Fruit fly (Drosophila melanogaster) whole organism, prepupa: ENCODE results near the gene CG14070.

ENCODE experiments used
- CG10631 ChIP-seq: fragments of 200-800 bp; sonication (Bioruptor generic); optimal IDR thresholded peaks from 2 replicates; lab custom pipeline; 2016; ENCODE audit warnings: missing biosample characterization, missing genetic modification characterization
- CG11294 ChIP-seq: fragments of 200-800 bp; sonication (Bioruptor generic); IDR thresholded peaks from 2 replicates; pipeline ENCODE4 v1.3.6; 2022; ENCODE audit warnings: missing biosample characterization, missing genetic modification characterization
- CG11902 ChIP-seq: fragments of 200-800 bp; sonication (Bioruptor generic); optimal IDR thresholded peaks from 3 replicates; lab custom pipeline; 2016; ENCODE audit warnings: missing biosample characterization, missing genetic modification characterization
- CG15336 ChIP-seq: fragments of 200-800 bp; sonication (Bioruptor generic); IDR thresholded peaks from 2 replicates; pipeline ENCODE4 v1.3.6; 2022; ENCODE audit warnings: missing biosample characterization, missing genetic modification characterization
- CG1621 ChIP-seq: fragments of 200-800 bp; sonication (Bioruptor generic); optimal IDR thresholded peaks from 3 replicates; lab custom pipeline; 2018; ENCODE audit warnings: missing biosample characterization, mild to moderate bottlenecking, missing genetic modification characterization
- CG3032 ChIP-seq: fragments of 200-800 bp; optimal IDR thresholded peaks from 2 replicates; lab custom pipeline; 2019; ENCODE audit warnings: missing biosample characterization, mild to moderate bottlenecking, missing genetic modification characterization, moderate library complexity
- CG31627 ChIP-seq: fragments of 200-800 bp; sonication (Bioruptor generic); optimal IDR thresholded peaks from 3 replicates; lab custom pipeline; 2016; ENCODE audit warnings: missing biosample characterization, missing genetic modification characterization
- CG34406 ChIP-seq: fragments of 200-800 bp; sonication (Bioruptor generic); optimal IDR thresholded peaks from 3 replicates; lab custom pipeline; 2016; ENCODE audit warnings: missing biosample characterization, missing genetic modification characterization
- CG3919 ChIP-seq: fragments of 200-800 bp; sonication (Bioruptor generic); optimal IDR thresholded peaks from 3 replicates; lab custom pipeline; 2016; ENCODE audit warnings: missing biosample characterization, missing genetic modification characterization
- CG6163 ChIP-seq: fragments of 200-800 bp; sonication (Bioruptor generic); IDR thresholded peaks from 3 replicates; pipeline ENCODE4 v1.3.6; 2022; ENCODE audit warnings: missing biosample characterization, missing genetic modification characterization
- CG6276 ChIP-seq: fragments of 200-800 bp; sonication (Bioruptor generic); optimal IDR thresholded peaks from 2 replicates; lab custom pipeline; 2017; ENCODE audit warnings: missing biosample characterization, mild to moderate bottlenecking, missing genetic modification characterization
- CG6792 ChIP-seq: fragments of 200-800 bp; sonication (Bioruptor generic); optimal IDR thresholded peaks from 3 replicates; lab custom pipeline; 2016; ENCODE audit warnings: missing biosample characterization, missing genetic modification characterization
- CG6808 ChIP-seq: fragments of 200-800 bp; sonication (Bioruptor generic); optimal IDR thresholded peaks from 3 replicates; lab custom pipeline; 2017; ENCODE audit warnings: missing biosample characterization, missing genetic modification characterization, mild to moderate bottlenecking, moderate library complexity, missing genetic modification reagents
- CG6854 ChIP-seq: fragments of 200-800 bp; sonication (Bioruptor generic); optimal IDR thresholded peaks from 2 replicates; lab custom pipeline; 2017; ENCODE audit warnings: missing biosample characterization, mild to moderate bottlenecking, missing genetic modification characterization
- CG7368 ChIP-seq: fragments of 200-800 bp; sonication (Bioruptor generic); optimal IDR thresholded peaks from 3 replicates; lab custom pipeline; 2016; ENCODE audit warnings: missing biosample characterization, missing genetic modification characterization
- CG8119 ChIP-seq: fragments of 200-800 bp; sonication (Bioruptor generic); IDR thresholded peaks from 3 replicates; pipeline ENCODE4 v1.3.6; 2022; ENCODE audit warnings: missing biosample characterization, missing genetic modification characterization
- CG8319 ChIP-seq: fragments of 200-800 bp; sonication (Bioruptor generic); optimal IDR thresholded peaks from 3 replicates; lab custom pipeline; 2016; ENCODE audit warnings: missing biosample characterization, missing genetic modification characterization
- CG8632 ChIP-seq: fragments of 200-800 bp; sonication (Bioruptor generic); optimal IDR thresholded peaks from 3 replicates; lab custom pipeline; 2016; ENCODE audit warnings: missing biosample characterization, missing genetic modification characterization
- Eip93F ChIP-seq: fragments of 200-800 bp; sonication (Bioruptor generic); optimal IDR thresholded peaks from 2 replicates; lab custom pipeline; 2016; ENCODE audit warnings: missing biosample characterization, mild to moderate bottlenecking, missing genetic modification characterization
- Ets21C ChIP-seq: fragments of 200-800 bp; sonication (Bioruptor generic); optimal IDR thresholded peaks from 3 replicates; lab custom pipeline; 2016; ENCODE audit warnings: missing biosample characterization, missing genetic modification characterization
- Ets96B ChIP-seq: fragments of 200-800 bp; optimal IDR thresholded peaks from 2 replicates; lab custom pipeline; 2019; ENCODE audit warnings: missing biosample characterization, mild to moderate bottlenecking, missing genetic modification characterization, moderate library complexity
- Gug ChIP-seq: fragments of 200-800 bp; sonication (Bioruptor generic); IDR thresholded peaks from 2 replicates; pipeline ENCODE4 v1.3.6; 2022; ENCODE audit warnings: missing biosample characterization, missing genetic modification characterization
- Hr39 ChIP-seq: fragments of 200-800 bp; sonication (Bioruptor generic); optimal IDR thresholded peaks from 2 replicates; lab custom pipeline; 2016; ENCODE audit warnings: missing biosample characterization, missing genetic modification characterization
- Lpt ChIP-seq: fragments of 200-800 bp; sonication (Bioruptor generic); optimal IDR thresholded peaks from 3 replicates; lab custom pipeline; 2016; ENCODE audit warnings: missing biosample characterization, missing genetic modification characterization
- Met ChIP-seq: fragments of 200-800 bp; sonication (Bioruptor generic); optimal IDR thresholded peaks from 3 replicates; lab custom pipeline; 2016; ENCODE audit warnings: missing biosample characterization, missing genetic modification characterization
- OdsH ChIP-seq: fragments of 200-800 bp; sonication (Bioruptor generic); optimal IDR thresholded peaks from 3 replicates; lab custom pipeline; 2016; ENCODE audit warnings: missing biosample characterization, missing genetic modification characterization
- Smox ChIP-seq: fragments of 200-800 bp; sonication (Bioruptor generic); optimal IDR thresholded peaks from 3 replicates; lab custom pipeline; 2016; ENCODE audit warnings: missing biosample characterization, missing genetic modification characterization
- Sox102F ChIP-seq: fragments of 200-800 bp; sonication (Bioruptor generic); optimal IDR thresholded peaks from 2 replicates; lab custom pipeline; 2016; ENCODE audit warnings: missing biosample characterization, mild to moderate bottlenecking, missing genetic modification characterization
- Sox14 ChIP-seq: fragments of 200-800 bp; sonication (Bioruptor generic); optimal IDR thresholded peaks from 3 replicates; lab custom pipeline; 2016; ENCODE audit warnings: missing biosample characterization, missing genetic modification characterization
- Sox15 ChIP-seq: fragments of 200-800 bp; sonication (Bioruptor generic); optimal IDR thresholded peaks from 3 replicates; lab custom pipeline; 2016; ENCODE audit warnings: missing biosample characterization, missing genetic modification characterization
- achi ChIP-seq: fragments of 200-800 bp; sonication (Bioruptor generic); optimal IDR thresholded peaks from 3 replicates; lab custom pipeline; 2016; ENCODE audit warnings: missing biosample characterization, missing genetic modification characterization
- cyc ChIP-seq: fragments of 200-800 bp; sonication (Bioruptor generic); optimal IDR thresholded peaks from 3 replicates; lab custom pipeline; 2016; ENCODE audit warnings: missing biosample characterization, missing genetic modification characterization
- dsx ChIP-seq: fragments of 200-800 bp; optimal IDR thresholded peaks from 3 replicates; lab custom pipeline; 2019; ENCODE audit warnings: missing biosample characterization, mild to moderate bottlenecking, missing genetic modification characterization, moderate library complexity; ENCODE audit not compliant: poor library complexity, severe bottlenecking
- eg ChIP-seq: fragments of 200-800 bp; sonication (Bioruptor generic); IDR thresholded peaks from 3 replicates; pipeline ENCODE4 v1.3.6; 2022; ENCODE audit warnings: missing biosample characterization, missing genetic modification characterization
- esn ChIP-seq: fragments of 200-800 bp; sonication (Bioruptor generic); optimal IDR thresholded peaks from 2 replicates; lab custom pipeline; 2016; ENCODE audit warnings: missing biosample characterization, mild to moderate bottlenecking, missing genetic modification characterization, moderate library complexity
- fd85E ChIP-seq: fragments of 200-800 bp; sonication (Bioruptor generic); optimal IDR thresholded peaks from 3 replicates; lab custom pipeline; 2016; ENCODE audit warnings: missing biosample characterization, missing genetic modification characterization
- fkh ChIP-seq: fragments of 200-800 bp; sonication (Bioruptor generic); optimal IDR thresholded peaks from 3 replicates; lab custom pipeline; 2017; ENCODE audit warnings: missing biosample characterization, mild to moderate bottlenecking, missing genetic modification characterization, moderate library complexity
- lz ChIP-seq: fragments of 200-800 bp; sonication (Bioruptor generic); optimal IDR thresholded peaks from 3 replicates; lab custom pipeline; 2016; ENCODE audit warnings: missing biosample characterization, missing genetic modification characterization
- net ChIP-seq: fragments of 200-800 bp; sonication (Bioruptor generic); optimal IDR thresholded peaks from 3 replicates; lab custom pipeline; 2016; ENCODE audit warnings: missing biosample characterization, missing genetic modification characterization
- salr ChIP-seq, 2 experiments: fragments of 200-800 bp; sonication (Bioruptor generic); optimal IDR thresholded peaks; 3 replicates each; lab custom pipeline; 2016 to 2018; ENCODE audit warnings: missing biosample characterization in 2 of 2, missing genetic modification characterization in 2 of 2, mild to moderate bottlenecking in 1 of 2
- spab ChIP-seq: fragments of 200-800 bp; sonication (Bioruptor generic); optimal IDR thresholded peaks from 2 replicates; lab custom pipeline; 2017; ENCODE audit warnings: missing biosample characterization, mild to moderate bottlenecking, missing genetic modification characterization, missing genetic modification reagents
- ss ChIP-seq, 2 experiments: fragments of 200-800 bp; sonication (Bioruptor generic); optimal IDR thresholded peaks; 2 replicates in 1 of 2; 3 replicates in 1 of 2; lab custom pipeline; 2017 to 2018; ENCODE audit warnings: mild to moderate bottlenecking in 2 of 2, missing biosample characterization in 2 of 2, missing genetic modification characterization in 2 of 2, moderate library complexity in 1 of 2
- vri ChIP-seq: fragments of 200-800 bp; sonication (Bioruptor generic); optimal IDR thresholded peaks from 3 replicates; lab custom pipeline; 2016; ENCODE audit warnings: missing biosample characterization, mild to moderate bottlenecking, missing genetic modification characterization

Gene CG14070

dm6 chr2L:10858064-10859047 is 43.2 kb downstream of the CG14070 start, which contains the start of the genes aurB and Stam (continued):
- peak; percentile 39 for TF ChIP-seq dsx (GFP tag; lab: Kevin White, UChicago)
- peak; percentile 32 for TF ChIP-seq net (GFP tag; lab: Kevin White, UChicago)
- TF ChIP-seq Ets21C (GFP tag; lab: Kevin White, UChicago): no peak
- peak; percentile 46 for TF ChIP-seq esn (GFP tag; lab: Kevin White, UChicago)
- TF ChIP-seq Gug (GFP tag; lab: Robert Waterston, UW): peak; percentile 13; the same call in 1 of the 2 replicates
- peak in 1 of 2 experiments; percentile 38 for TF ChIP-seq salr (GFP tag; optimal IDR thresholded peaks at IDR 0.05; lab: Kevin White, UChicago)
- TF ChIP-seq OdsH: peak; percentile 62
- TF ChIP-seq CG8632 (GFP tag; lab: Kevin White, UChicago): peak; percentile 41
- no peak for TF ChIP-seq Sox14 (GFP tag; lab: Kevin White, UChicago)
- TF ChIP-seq CG6808 (GFP tag; lab: Kevin White, UChicago): no peak
- peak; percentile 19 for TF ChIP-seq CG7368 (GFP tag; lab: Kevin White, UChicago)
- TF ChIP-seq CG6792 (GFP tag; lab: Kevin White, UChicago): peak; percentile 15
- TF ChIP-seq CG6276 (GFP tag; lab: Kevin White, UChicago): no peak
- TF ChIP-seq Smox (GFP tag; lab: Kevin White, UChicago): peak; percentile 31
- no peak for TF ChIP-seq fkh (GFP tag; lab: Kevin White, UChicago)
- TF ChIP-seq vri (GFP tag; lab: Kevin White, UChicago): peak; percentile 10
- TF ChIP-seq ss (GFP tag; optimal IDR thresholded peaks at IDR 0.05; lab: Kevin White, UChicago): peak in 1 of 2 experiments; percentile 24
- peak; percentile 48; the same call in 1 of the 3 replicates for TF ChIP-seq CG8119 (GFP tag; lab: Robert Waterston, UW)
- peak; percentile 58 for TF ChIP-seq CG10631 (GFP tag; lab: Kevin White, UChicago)
- peak; percentile 59 for TF ChIP-seq CG3032
- no peak for TF ChIP-seq fd85E
- peak; percentile 43 for TF ChIP-seq achi (GFP tag; lab: Kevin White, UChicago)
- TF ChIP-seq Eip93F (GFP tag; lab: Kevin White, UChicago): no peak
- TF ChIP-seq CG15336 (GFP tag; lab: Robert Waterston, UW): peak; percentile 46; the same call in 1 of the 2 replicates
- TF ChIP-seq Met (GFP tag; lab: Kevin White, UChicago): peak; percentile 30
- TF ChIP-seq eg (GFP tag; lab: Robert Waterston, UW): peak; percentile 61
- peak; percentile 45 for TF ChIP-seq Ets96B (tag; lab: Kevin White, UChicago)
- TF ChIP-seq CG11902 (GFP tag; lab: Kevin White, UChicago): no peak
- no peak for TF ChIP-seq CG8319
- TF ChIP-seq CG34406 (GFP tag; lab: Kevin White, UChicago): peak; percentile 63

- peak; percentile 29; the same call in 1 of the 2 replicates for TF ChIP-seq CG15336 (GFP tag; lab: Robert Waterston, UW)
- TF ChIP-seq CG11902 (GFP tag; lab: Kevin White, UChicago): peak; percentile 15
- peak; percentile 51 for TF ChIP-seq CG3919
- TF ChIP-seq Ets96B (tag; lab: Kevin White, UChicago): peak; percentile 48
- TF ChIP-seq Gug (GFP tag; lab: Robert Waterston, UW): no peak
- no peak for TF ChIP-seq CG8319
- peak; percentile 6 for TF ChIP-seq spab
- no peak for TF ChIP-seq ss (GFP tag; optimal IDR thresholded peaks at IDR 0.05; lab: Kevin White, UChicago)
- peak; percentile 42 for TF ChIP-seq Sox14 (GFP tag; lab: Kevin White, UChicago)
- TF ChIP-seq fd85E: no peak
- TF ChIP-seq net (GFP tag; lab: Kevin White, UChicago): peak; percentile 50
- no peak for TF ChIP-seq CG1621 (tag; lab: Kevin White, UChicago)
- TF ChIP-seq Sox15 (GFP tag; lab: Kevin White, UChicago): peak; percentile 5
- TF ChIP-seq Lpt (GFP tag; lab: Kevin White, UChicago): no peak
- TF ChIP-seq cyc (GFP tag; lab: Kevin White, UChicago): peak; percentile 29
- TF ChIP-seq CG31627: peak; percentile 56
- peak; percentile 25 for TF ChIP-seq Sox102F (GFP tag; lab: Kevin White, UChicago)
- TF ChIP-seq vri (GFP tag; lab: Kevin White, UChicago): no peak
- 0 out of 3 replicates have a peak, but pooled peaks have one; percentile 37 for TF ChIP-seq CG8119 (GFP tag; lab: Robert Waterston, UW)
- TF ChIP-seq lz (GFP tag; lab: Kevin White, UChicago): peak; percentile 56
- TF ChIP-seq Eip93F (GFP tag; lab: Kevin White, UChicago): no peak
- TF ChIP-seq Met (GFP tag; lab: Kevin White, UChicago): peak; percentile 56
- no peak for TF ChIP-seq CG6163 (GFP tag; lab: Robert Waterston, UW)
- TF ChIP-seq CG6276 (GFP tag; lab: Kevin White, UChicago): no peak
- peak; percentile 54 for TF ChIP-seq CG10631 (GFP tag; lab: Kevin White, UChicago)
- 0 out of 2 replicates have a peak, but pooled peaks have one; percentile 16 for TF ChIP-seq CG11294 (GFP tag; lab: Robert Waterston, UW)
- no peak for TF ChIP-seq CG6854 (GFP tag; lab: Kevin White, UChicago)
- TF ChIP-seq CG7368 (GFP tag; lab: Kevin White, UChicago): peak; percentile 8
- TF ChIP-seq achi (GFP tag; lab: Kevin White, UChicago): peak; percentile 34
- peak; percentile 57 for TF ChIP-seq Hr39 (GFP tag; lab: Kevin White, UChicago)
These were observed 45.1 kb downstream of the CG14070 start, which contains the start of gene Dnz1 for dm6 chr2L:10856328-10856942. Dnz1 (minus strand) TSS chr2L:10856644.
